Fruit fly (Drosophila melanogaster) whole organism, embryonic: ENCODE measurements around the gene CG15547.
A peak's percentile ranks its signal among the peaks of the same experiment; 100 is the strongest.

Experiments
- Atf6 ChIP-seq: fragments of 200-800 bp; sonication (Bioruptor generic); IDR thresholded peaks from 2 replicates; pipeline ENCODE4 v1.3.6; 2022; ENCODE audit warnings: missing biosample characterization, missing genetic modification characterization
- CG10147 ChIP-seq: fragments of 200-800 bp; sonication (Bioruptor generic); optimal IDR thresholded peaks from 2 replicates; lab custom pipeline; 2019; ENCODE audit warnings: missing biosample characterization, mild to moderate bottlenecking, missing genetic modification characterization, moderate library complexity
- CG10321 ChIP-seq: fragments of 200-800 bp; sonication (Bioruptor generic); IDR thresholded peaks from 2 replicates; pipeline ENCODE4 v1.3.6; 2022; ENCODE audit warnings: missing biosample characterization, missing genetic modification characterization
- CG10543 ChIP-seq: fragments of 200-800 bp; sonication (Bioruptor generic); optimal IDR thresholded peaks from 3 replicates; lab custom pipeline; 2017; ENCODE audit warnings: missing biosample characterization, mild to moderate bottlenecking, missing genetic modification characterization, moderate library complexity
- CG10959 ChIP-seq: fragments of 200-800 bp; sonication (Bioruptor generic); IDR thresholded peaks from 2 replicates; pipeline ENCODE4 v1.3.6; 2022; ENCODE audit warnings: missing biosample characterization, missing genetic modification characterization
- CG14441 ChIP-seq: fragments of 200-800 bp; sonication (Bioruptor generic); IDR thresholded peaks from 2 replicates; pipeline ENCODE4 v1.3.6; 2022; ENCODE audit warnings: missing biosample characterization, missing genetic modification characterization
- CG17802 ChIP-seq: fragments of 200-800 bp; sonication (Bioruptor generic); optimal IDR thresholded peaks from 2 replicates; lab custom pipeline; 2018; ENCODE audit warnings: missing biosample characterization, mild to moderate bottlenecking, missing genetic modification characterization, moderate library complexity
- CG18764 ChIP-seq: fragments of 200-800 bp; sonication (Bioruptor generic); optimal IDR thresholded peaks from 3 replicates; lab custom pipeline; 2016; ENCODE audit warnings: missing biosample characterization, missing genetic modification characterization
- CG33213 ChIP-seq: fragments of 200-800 bp; sonication (Bioruptor generic); optimal IDR thresholded peaks from 3 replicates; lab custom pipeline; 2016; ENCODE audit warnings: missing biosample characterization, missing genetic modification characterization
- CG4360 ChIP-seq: fragments of 200-800 bp; sonication (Bioruptor generic); IDR thresholded peaks from 2 replicates; pipeline ENCODE4 v1.3.6; 2022; ENCODE audit warnings: missing biosample characterization, missing genetic modification characterization
- CG6272 ChIP-seq: fragments of 200-800 bp; sonication (Bioruptor generic); IDR thresholded peaks from 2 replicates; pipeline ENCODE4 v1.3.6; 2022; ENCODE audit warnings: missing biosample characterization, missing genetic modification characterization
- CG6813 ChIP-seq: fragments of 200-800 bp; sonication (Bioruptor generic); optimal IDR thresholded peaks from 2 replicates; lab custom pipeline; 2017; ENCODE audit warnings: missing biosample characterization, missing genetic modification characterization, mild to moderate bottlenecking, moderate library complexity, missing genetic modification reagents
- CG7556 ChIP-seq: fragments of 200-800 bp; sonication (Bioruptor generic); optimal IDR thresholded peaks from 2 replicates; lab custom pipeline; 2017; ENCODE audit warnings: missing biosample characterization, mild to moderate bottlenecking, missing genetic modification characterization
- D19A ChIP-seq: fragments of 200-800 bp; optimal IDR thresholded peaks from 3 replicates; lab custom pipeline; 2019; ENCODE audit warnings: missing biosample characterization, mild to moderate bottlenecking, missing genetic modification characterization, moderate library complexity
- Ets65A ChIP-seq: fragments of 200-800 bp; sonication (Bioruptor generic); peaks from one replicate; lab custom pipeline; 2016; ENCODE audit warnings: missing biosample characterization, missing genetic modification characterization
- Mrtf ChIP-seq: fragments of 200-800 bp; sonication (Bioruptor generic); IDR thresholded peaks from 3 replicates; pipeline ENCODE4 v1.3.6; 2022; ENCODE audit warnings: missing biosample characterization, missing genetic modification characterization
- PHDP ChIP-seq: fragments of 200-800 bp; sonication (Bioruptor generic); optimal IDR thresholded peaks from 3 replicates; lab custom pipeline; 2018; ENCODE audit warnings: missing biosample characterization, mild to moderate bottlenecking, missing genetic modification characterization, moderate library complexity
- TFAM ChIP-seq: fragments of 200-800 bp; sonication (Bioruptor generic); optimal IDR thresholded peaks from 2 replicates; lab custom pipeline; 2017; ENCODE audit warnings: missing biosample characterization, missing genetic modification characterization, inconsistent platforms
- YL-1 ChIP-seq: fragments of 200-800 bp; sonication (Bioruptor generic); optimal IDR thresholded peaks from 3 replicates; lab custom pipeline; 2017; ENCODE audit warnings: missing biosample characterization, mild to moderate bottlenecking, missing genetic modification characterization
- ab ChIP-seq: fragments of 200-800 bp; sonication (Bioruptor generic); optimal IDR thresholded peaks from 2 replicates; lab custom pipeline; 2016; ENCODE audit warnings: missing biosample characterization, missing genetic modification characterization
- cato ChIP-seq: fragments of 200-800 bp; sonication (Bioruptor generic); optimal IDR thresholded peaks from 2 replicates; lab custom pipeline; 2016; ENCODE audit warnings: missing biosample characterization, missing genetic modification characterization, borderline replicate concordance
- crp ChIP-seq, 2 experiments: fragments of 200-800 bp; sonication (Bioruptor generic); optimal IDR thresholded peaks; 2 replicates in 1 of 2; 3 replicates in 1 of 2; lab custom pipeline; 2017; ENCODE audit warnings: missing biosample characterization in 2 of 2, missing genetic modification characterization in 2 of 2, mild to moderate bottlenecking in 1 of 2, moderate library complexity in 1 of 2
- fd3F ChIP-seq: fragments of 200-800 bp; sonication (Bioruptor generic); optimal IDR thresholded peaks from 2 replicates; lab custom pipeline; 2018; ENCODE audit warnings: missing biosample characterization, mild to moderate bottlenecking, missing genetic modification characterization, moderate library complexity
- gsb-n ChIP-seq: fragments of 200-800 bp; sonication (Bioruptor generic); optimal IDR thresholded peaks from 3 replicates; lab custom pipeline; 2018; ENCODE audit warnings: missing biosample characterization, mild to moderate bottlenecking, missing genetic modification characterization
- gt ChIP-seq: fragments of 200-800 bp; sonication (Bioruptor generic); IDR thresholded peaks from 2 replicates; pipeline ENCODE4 v1.3.6; 2022; ENCODE audit warnings: missing biosample characterization, missing genetic modification characterization
- ind ChIP-seq: fragments of 200-800 bp; sonication (Bioruptor generic); optimal IDR thresholded peaks from 3 replicates; lab custom pipeline; 2016; ENCODE audit warnings: missing biosample characterization, missing genetic modification characterization
- inv ChIP-seq: fragments of 200-800 bp; sonication (Bioruptor generic); IDR thresholded peaks from 2 replicates; pipeline ENCODE4 v1.3.6; 2022; ENCODE audit warnings: missing biosample characterization, missing genetic modification characterization; ENCODE audit not compliant: partially characterized antibody
- lbe ChIP-seq: fragments of 200-800 bp; sonication (Bioruptor generic); optimal IDR thresholded peaks from 2 replicates; lab custom pipeline; 2016; ENCODE audit warnings: missing biosample characterization, mild to moderate bottlenecking, missing genetic modification characterization
- lilli ChIP-seq: fragments of 200-800 bp; sonication (Bioruptor generic); optimal IDR thresholded peaks from 3 replicates; lab custom pipeline; 2016; ENCODE audit warnings: missing biosample characterization, missing genetic modification characterization
- nom ChIP-seq: fragments of 200-800 bp; sonication (Bioruptor generic); optimal IDR thresholded peaks from 2 replicates; lab custom pipeline; 2017; ENCODE audit warnings: missing biosample characterization, missing genetic modification characterization, mild to moderate bottlenecking, moderate library complexity, missing genetic modification reagents
- odd ChIP-seq: fragments of 200-800 bp; sonication (Bioruptor generic); optimal IDR thresholded peaks from 2 replicates; lab custom pipeline; 2017; ENCODE audit warnings: missing biosample characterization, mild to moderate bottlenecking, missing genetic modification characterization
- org-1 ChIP-seq: fragments of 200-800 bp; sonication (Bioruptor generic); optimal IDR thresholded peaks from 2 replicates; lab custom pipeline; 2017; ENCODE audit warnings: missing biosample characterization, missing genetic modification characterization
- pan ChIP-seq, 4 experiments: fragments of >200 bp in 3 of 4; fragments of 200-800 bp in 1 of 4; sonication (Bioruptor generic) in 1 of 4; optimal IDR thresholded peaks in 3 of 4; IDR thresholded peaks in 1 of 4; 2 replicates each; pipeline versions ENCODE4 v1.3.6 to Lab custom; 2017 to 2022; ENCODE audit warnings: missing biosample characterization in 2 of 4, missing genetic modification characterization in 2 of 4, mixed read lengths in 1 of 4
- pb ChIP-seq: fragments of 200-800 bp; sonication (Bioruptor generic); optimal IDR thresholded peaks from 3 replicates; lab custom pipeline; 2016; ENCODE audit warnings: missing biosample characterization, missing genetic modification characterization
- pita ChIP-seq: fragments of 200-800 bp; sonication (Bioruptor generic); optimal IDR thresholded peaks from 2 replicates; lab custom pipeline; 2017; ENCODE audit warnings: missing biosample characterization, mild to moderate bottlenecking, missing genetic modification characterization
- pros ChIP-seq: fragments of 200-800 bp; sonication (Bioruptor generic); optimal IDR thresholded peaks from 3 replicates; lab custom pipeline; 2019; ENCODE audit warnings: missing biosample characterization, mild to moderate bottlenecking, missing genetic modification characterization, moderate library complexity
- scrt ChIP-seq: fragments of 200-800 bp; sonication (Bioruptor generic); optimal IDR thresholded peaks from 2 replicates; lab custom pipeline; 2018; ENCODE audit warnings: missing biosample characterization, mild to moderate bottlenecking, missing genetic modification characterization, moderate library complexity
- sens ChIP-seq: fragments of 200-800 bp; sonication (Bioruptor generic); peaks from one replicate; lab custom pipeline; 2016; ENCODE audit warnings: missing biosample characterization, missing genetic modification characterization
- toy ChIP-seq: fragments of 200-800 bp; sonication (Bioruptor generic); IDR thresholded peaks from 2 replicates; pipeline ENCODE4 v1.3.6; 2022; ENCODE audit warnings: missing biosample characterization, missing genetic modification characterization

The CG15547 gene

dm6 chr3R:30844436-30844835 is 38.9 kb downstream of the CG15547 start (continued):
- TF ChIP-seq CG10543 (GFP tag; lab: Kevin White, UChicago), result no peak

- TF ChIP-seq fd3F (GFP tag; lab: Kevin White, UChicago) (no peak), pb (GFP tag; lab: Kevin White, UChicago) (no peak), CG17802 (tag; lab: Kevin White, UChicago) (no peak), CG6272 (GFP tag; lab: Robert Waterston, UW) (no peak), Ets65A (peak; percentile 69), CG14441 (GFP tag; lab: Robert Waterston, UW) (no peak)
Observed at dm6 chr3R:30843709-30844108, 39.6 kb downstream of the CG15547 start.

dm6 chr3R:30842639-30843476 is 40.4 kb downstream of the CG15547 start:
- no peak for TF ChIP-seq CG10959 (GFP tag; lab: Robert Waterston, UW)
- no peak for TF ChIP-seq cato (GFP tag; lab: Kevin White, UChicago)
- TF ChIP-seq CG7556 (GFP tag; lab: Kevin White, UChicago), result no peak
- TF ChIP-seq CG6813, result no peak
- TF ChIP-seq gsb-n (tag; lab: Kevin White, UChicago), result no peak
- peak; percentile 43 for TF ChIP-seq D19A (tag; lab: Kevin White, UChicago)
- TF ChIP-seq pita (GFP tag; lab: Kevin White, UChicago), result no peak
- no peak for TF ChIP-seq ind (GFP tag; lab: Kevin White, UChicago)
- TF ChIP-seq CG18764, result no peak
- TF ChIP-seq sens (GFP tag; lab: Kevin White, UChicago), result peak; percentile 42
- TF ChIP-seq gt (GFP tag; lab: Robert Waterston, UW), result no peak
- TF ChIP-seq ab (GFP tag; lab: Kevin White, UChicago), result no peak
- peak; percentile 93 for TF ChIP-seq Ets65A
- no peak for TF ChIP-seq crp (GFP tag; optimal IDR thresholded peaks at IDR 0.05; lab: Kevin White, UChicago)
- TF ChIP-seq PHDP, result no peak
- TF ChIP-seq pan (optimal IDR thresholded peaks at IDR 0.05; lab: Kevin White, UChicago), result no peak
- no peak for TF ChIP-seq pan (GFP tag; optimal IDR thresholded peaks at IDR 0.05 in 1 of 2, IDR thresholded peaks at IDR 0.05 in 1 of 2)
- TF ChIP-seq TFAM (GFP tag; lab: Kevin White, UChicago), result no peak
- TF ChIP-seq scrt (GFP tag; lab: Kevin White, UChicago), result no peak
- no peak for TF ChIP-seq org-1 (GFP tag; lab: Kevin White, UChicago)
- no peak for TF ChIP-seq inv (GFP tag; lab: Robert Waterston, UW)
- TF ChIP-seq lilli, result no peak
- no peak for TF ChIP-seq CG4360 (GFP tag; lab: Robert Waterston, UW)
- TF ChIP-seq CG10321 (GFP tag; lab: Robert Waterston, UW), result no peak
- peak; percentile 41 for TF ChIP-seq nom (GFP tag; lab: Kevin White, UChicago)
- no peak for TF ChIP-seq toy
- no peak for TF ChIP-seq pros (GFP tag; lab: Kevin White, UChicago)
- no peak for TF ChIP-seq CG10147
- no peak for TF ChIP-seq lbe (GFP tag; lab: Kevin White, UChicago)
- no peak for TF ChIP-seq odd (GFP tag; lab: Kevin White, UChicago)
- TF ChIP-seq YL-1 (GFP tag; lab: Kevin White, UChicago), result no peak
- no peak for TF ChIP-seq Atf6 (GFP tag; lab: Robert Waterston, UW)
- no peak for TF ChIP-seq CG33213 (GFP tag; lab: Kevin White, UChicago)
- no peak for TF ChIP-seq Mrtf (GFP tag; lab: Robert Waterston, UW)
- TF ChIP-seq, all 482 proteins: peak for 4
